Fruit fly (Drosophila melanogaster) whole organism, embryonic: Measurements from ENCODE around the gene Nsun5.
A peak's percentile ranks its signal among the peaks of the same experiment; 100 is the strongest.

Experiments
- Atf6 ChIP-seq: fragments of 200-800 bp; sonication (Bioruptor generic); IDR thresholded peaks from 2 replicates; pipeline ENCODE4 v1.3.6; 2022; ENCODE audit warnings: missing biosample characterization, missing genetic modification characterization
- CG10366 ChIP-seq: fragments of 200-800 bp; sonication (Bioruptor generic); IDR thresholded peaks from 2 replicates; pipeline ENCODE4 v1.3.6; 2022; ENCODE audit warnings: missing biosample characterization, missing genetic modification characterization
- CG10431 ChIP-seq: fragments of 200-800 bp; sonication (Bioruptor generic); optimal IDR thresholded peaks from 3 replicates; lab custom pipeline; 2018; ENCODE audit warnings: missing biosample characterization, mild to moderate bottlenecking, missing genetic modification characterization
- CG11695 ChIP-seq: fragments of 200-800 bp; sonication (Bioruptor generic); IDR thresholded peaks from 3 replicates; pipeline ENCODE4 v1.3.6; 2022; ENCODE audit warnings: missing biosample characterization, missing genetic modification characterization
- CG11723 ChIP-seq: fragments of 200-800 bp; sonication (Bioruptor generic); optimal IDR thresholded peaks from 2 replicates; lab custom pipeline; 2017; ENCODE audit warnings: missing biosample characterization, mild to moderate bottlenecking, missing genetic modification characterization
- CG13296 ChIP-seq: fragments of 200-800 bp; sonication (Bioruptor generic); optimal IDR thresholded peaks from 3 replicates; lab custom pipeline; 2018; ENCODE audit warnings: missing biosample characterization, mild to moderate bottlenecking, missing genetic modification characterization
- CG14667 ChIP-seq: fragments of 200-800 bp; sonication (Bioruptor generic); IDR thresholded peaks from 2 replicates; pipeline ENCODE4 v1.3.6; 2022; ENCODE audit warnings: missing biosample characterization, missing genetic modification characterization
- CG17912 ChIP-seq: fragments of 200-800 bp; sonication (Bioruptor generic); optimal IDR thresholded peaks from 2 replicates; lab custom pipeline; 2018; ENCODE audit warnings: missing biosample characterization, mild to moderate bottlenecking, missing genetic modification characterization
- CG2116 ChIP-seq: fragments of 200-800 bp; sonication (Bioruptor generic); optimal IDR thresholded peaks from 3 replicates; lab custom pipeline; 2018; ENCODE audit warnings: missing biosample characterization, mild to moderate bottlenecking, missing genetic modification characterization
- CG2120 ChIP-seq: fragments of 200-800 bp; sonication (Bioruptor generic); optimal IDR thresholded peaks from 3 replicates; lab custom pipeline; 2016; ENCODE audit warnings: missing biosample characterization, missing genetic modification characterization
- CG2202 ChIP-seq: fragments of 200-800 bp; sonication (Bioruptor generic); optimal IDR thresholded peaks from 2 replicates; lab custom pipeline; 2018; ENCODE audit warnings: missing biosample characterization, mild to moderate bottlenecking, missing genetic modification characterization
- CG2889 ChIP-seq: fragments of 200-800 bp; sonication (Bioruptor generic); IDR thresholded peaks from 3 replicates; pipeline ENCODE4 v1.3.6; 2022; ENCODE audit warnings: missing biosample characterization, missing genetic modification characterization
- CG32772 ChIP-seq: fragments of 200-800 bp; sonication (Bioruptor generic); IDR thresholded peaks from 2 replicates; pipeline ENCODE4 v1.3.6; 2022; ENCODE audit warnings: missing biosample characterization, missing genetic modification characterization
- CG33213 ChIP-seq: fragments of 200-800 bp; sonication (Bioruptor generic); optimal IDR thresholded peaks from 3 replicates; lab custom pipeline; 2016; ENCODE audit warnings: missing biosample characterization, missing genetic modification characterization
- CG6813 ChIP-seq: fragments of 200-800 bp; sonication (Bioruptor generic); optimal IDR thresholded peaks from 2 replicates; lab custom pipeline; 2017; ENCODE audit warnings: missing biosample characterization, missing genetic modification characterization, mild to moderate bottlenecking, moderate library complexity, missing genetic modification reagents
- CG8924 ChIP-seq: fragments of 200-800 bp; optimal IDR thresholded peaks from 3 replicates; lab custom pipeline; 2019; ENCODE audit warnings: missing biosample characterization, mild to moderate bottlenecking, missing genetic modification characterization, moderate library complexity
- CG9727 ChIP-seq: fragments of 200-800 bp; sonication (Bioruptor generic); optimal IDR thresholded peaks from 3 replicates; lab custom pipeline; 2017; ENCODE audit warnings: missing biosample characterization, mild to moderate bottlenecking, missing genetic modification characterization
- Dad ChIP-seq: fragments of 200-800 bp; sonication (Bioruptor generic); optimal IDR thresholded peaks from 3 replicates; lab custom pipeline; 2016; ENCODE audit warnings: missing biosample characterization, missing genetic modification characterization
- Dek ChIP-seq: fragments of 200-800 bp; sonication (Bioruptor generic); optimal IDR thresholded peaks from 3 replicates; lab custom pipeline; 2019; ENCODE audit warnings: missing biosample characterization, mild to moderate bottlenecking, missing genetic modification characterization, moderate library complexity
- Doc2 ChIP-seq: fragments of 200-800 bp; sonication (Bioruptor generic); IDR thresholded peaks from 2 replicates; pipeline ENCODE4 v1.3.6; 2022; ENCODE audit warnings: missing biosample characterization, missing genetic modification characterization
- Dref ChIP-seq: fragments of 200-800 bp; sonication (Bioruptor generic); IDR thresholded peaks from 2 replicates; pipeline ENCODE4 v1.3.6; 2022; ENCODE audit warnings: missing biosample characterization, missing genetic modification characterization
- E2f2 ChIP-seq: fragments of 200-800 bp; sonication (Bioruptor generic); IDR thresholded peaks from 2 replicates; pipeline ENCODE4 v1.3.6; 2022; ENCODE audit warnings: missing biosample characterization, missing genetic modification characterization
- Ets65A ChIP-seq: fragments of 200-800 bp; sonication (Bioruptor generic); peaks from one replicate; lab custom pipeline; 2016; ENCODE audit warnings: missing biosample characterization, missing genetic modification characterization
- Ets97D ChIP-seq: fragments of 200-800 bp; sonication (Bioruptor generic); optimal IDR thresholded peaks from 3 replicates; lab custom pipeline; 2016; ENCODE audit warnings: missing biosample characterization, missing genetic modification characterization
- Fer3 ChIP-seq: fragments of 200-800 bp; sonication (Bioruptor generic); optimal IDR thresholded peaks from 2 replicates; lab custom pipeline; 2018; ENCODE audit warnings: missing biosample characterization, mild to moderate bottlenecking, missing genetic modification characterization, moderate library complexity
- Hmx ChIP-seq: fragments of 200-800 bp; sonication (Bioruptor generic); optimal IDR thresholded peaks from 2 replicates; lab custom pipeline; 2016; ENCODE audit warnings: missing biosample characterization, missing genetic modification characterization
- Kr ChIP-seq: fragments of 200-800 bp; sonication (Bioruptor generic); optimal IDR thresholded peaks from 2 replicates; lab custom pipeline; 2017; ENCODE audit warnings: missing biosample characterization, mild to moderate bottlenecking, missing genetic modification characterization
- MBD-R2 ChIP-seq: fragments of 200-800 bp; sonication (Bioruptor generic); IDR thresholded peaks from 2 replicates; pipeline ENCODE4 v1.3.6; 2022; ENCODE audit warnings: missing biosample characterization, missing genetic modification characterization
- Mad ChIP-seq: fragments of 200-800 bp; sonication (Bioruptor generic); optimal IDR thresholded peaks from 2 replicates; lab custom pipeline; 2016; ENCODE audit warnings: missing biosample characterization, missing genetic modification characterization
- Myb ChIP-seq: fragments of 200-800 bp; sonication (Bioruptor generic); optimal IDR thresholded peaks from 2 replicates; lab custom pipeline; 2016; ENCODE audit warnings: missing biosample characterization, missing genetic modification characterization
- NC2α ChIP-seq: fragments of 200-800 bp; sonication (Bioruptor generic); optimal IDR thresholded peaks from 2 replicates; lab custom pipeline; 2016; ENCODE audit warnings: missing biosample characterization, missing genetic modification characterization
- Rx ChIP-seq: fragments of 200-800 bp; sonication (Bioruptor generic); IDR thresholded peaks from 2 replicates; pipeline ENCODE4 v1.3.6; 2022; ENCODE audit warnings: missing biosample characterization, missing genetic modification characterization
- Spps ChIP-seq: fragments of 200-800 bp; sonication (Bioruptor generic); optimal IDR thresholded peaks from 2 replicates; lab custom pipeline; 2018; ENCODE audit warnings: missing biosample characterization, mild to moderate bottlenecking, missing genetic modification characterization
- Sry-β ChIP-seq: fragments of 200-800 bp; sonication (Bioruptor generic); optimal IDR thresholded peaks from 2 replicates; lab custom pipeline; 2018; ENCODE audit warnings: missing biosample characterization, mild to moderate bottlenecking, missing genetic modification characterization, moderate library complexity
- Trl ChIP-seq, 3 experiments: fragments of >200 bp in 2 of 3; fragments of 200-800 bp in 1 of 3; sonication (Bioruptor generic) in 1 of 3; optimal IDR thresholded peaks; 2 replicates in 1 of 3; 3 replicates in 2 of 3; lab custom pipeline; 2016 to 2017; ENCODE audit warnings: missing biosample characterization in 1 of 3, missing genetic modification characterization in 1 of 3
- Xrp1 ChIP-seq: fragments of 200-800 bp; sonication (Bioruptor generic); IDR thresholded peaks from 2 replicates; pipeline ENCODE4 v1.3.6; 2022; ENCODE audit warnings: missing biosample characterization, missing genetic modification characterization
- crc ChIP-seq: fragments of 200-800 bp; sonication (Bioruptor generic); optimal IDR thresholded peaks from 2 replicates; lab custom pipeline; 2016; ENCODE audit warnings: missing biosample characterization, missing genetic modification characterization
- grau ChIP-seq: fragments of 200-800 bp; optimal IDR thresholded peaks from 3 replicates; lab custom pipeline; 2019; ENCODE audit warnings: missing biosample characterization, mild to moderate bottlenecking, missing genetic modification characterization, moderate library complexity
- gsb ChIP-seq: fragments of 200-800 bp; sonication (Bioruptor generic); IDR thresholded peaks from 2 replicates; pipeline ENCODE4 v1.3.6; 2022; ENCODE audit warnings: missing biosample characterization, missing genetic modification characterization
- gt ChIP-seq: fragments of 200-800 bp; sonication (Bioruptor generic); IDR thresholded peaks from 2 replicates; pipeline ENCODE4 v1.3.6; 2022; ENCODE audit warnings: missing biosample characterization, missing genetic modification characterization
- kay ChIP-seq: fragments of 200-800 bp; sonication (Bioruptor generic); optimal IDR thresholded peaks from 2 replicates; lab custom pipeline; 2016; ENCODE audit warnings: missing biosample characterization, missing genetic modification characterization
- kni ChIP-seq: fragments of 200-800 bp; sonication (Bioruptor generic); optimal IDR thresholded peaks from 3 replicates; lab custom pipeline; 2017; ENCODE audit warnings: mild to moderate bottlenecking, missing biosample characterization, missing genetic modification reagents, missing genetic modification characterization
- maf-S ChIP-seq: fragments of 200-800 bp; sonication (Bioruptor generic); optimal IDR thresholded peaks from 2 replicates; lab custom pipeline; 2016; ENCODE audit warnings: missing biosample characterization, missing genetic modification characterization
- nom ChIP-seq: fragments of 200-800 bp; sonication (Bioruptor generic); optimal IDR thresholded peaks from 2 replicates; lab custom pipeline; 2017; ENCODE audit warnings: missing biosample characterization, missing genetic modification characterization, mild to moderate bottlenecking, moderate library complexity, missing genetic modification reagents
- oc ChIP-seq: fragments of 200-800 bp; sonication (Bioruptor generic); optimal IDR thresholded peaks from 2 replicates; lab custom pipeline; 2018; ENCODE audit warnings: missing biosample characterization, mild to moderate bottlenecking, missing genetic modification characterization, moderate library complexity
- pho ChIP-seq: fragments of 200-800 bp; sonication (Bioruptor generic); optimal IDR thresholded peaks from 2 replicates; lab custom pipeline; 2016; ENCODE audit warnings: missing biosample characterization, missing genetic modification characterization
- sqz ChIP-seq: fragments of 200-800 bp; sonication (Bioruptor generic); optimal IDR thresholded peaks from 3 replicates; lab custom pipeline; 2018; ENCODE audit warnings: missing biosample characterization, mild to moderate bottlenecking, missing genetic modification characterization
- ssp ChIP-seq: fragments of 200-800 bp; sonication (Bioruptor generic); IDR thresholded peaks from 2 replicates; pipeline ENCODE4 v1.3.6; 2022; ENCODE audit warnings: missing biosample characterization, missing genetic modification characterization
- toy ChIP-seq: fragments of 200-800 bp; sonication (Bioruptor generic); IDR thresholded peaks from 2 replicates; pipeline ENCODE4 v1.3.6; 2022; ENCODE audit warnings: missing biosample characterization, missing genetic modification characterization
- usp ChIP-seq: fragments of >200 bp; optimal IDR thresholded peaks from 2 replicates; lab custom pipeline; 2017; ENCODE audit warnings: missing biosample characterization, missing genetic modification characterization
- zen2 ChIP-seq: fragments of 200-800 bp; sonication (Bioruptor generic); IDR thresholded peaks from 3 replicates; pipeline ENCODE4 v1.3.6; 2022; ENCODE audit warnings: missing biosample characterization, missing genetic modification characterization; ENCODE audit not compliant: partially characterized antibody

Nsun5 gene

DNA sequence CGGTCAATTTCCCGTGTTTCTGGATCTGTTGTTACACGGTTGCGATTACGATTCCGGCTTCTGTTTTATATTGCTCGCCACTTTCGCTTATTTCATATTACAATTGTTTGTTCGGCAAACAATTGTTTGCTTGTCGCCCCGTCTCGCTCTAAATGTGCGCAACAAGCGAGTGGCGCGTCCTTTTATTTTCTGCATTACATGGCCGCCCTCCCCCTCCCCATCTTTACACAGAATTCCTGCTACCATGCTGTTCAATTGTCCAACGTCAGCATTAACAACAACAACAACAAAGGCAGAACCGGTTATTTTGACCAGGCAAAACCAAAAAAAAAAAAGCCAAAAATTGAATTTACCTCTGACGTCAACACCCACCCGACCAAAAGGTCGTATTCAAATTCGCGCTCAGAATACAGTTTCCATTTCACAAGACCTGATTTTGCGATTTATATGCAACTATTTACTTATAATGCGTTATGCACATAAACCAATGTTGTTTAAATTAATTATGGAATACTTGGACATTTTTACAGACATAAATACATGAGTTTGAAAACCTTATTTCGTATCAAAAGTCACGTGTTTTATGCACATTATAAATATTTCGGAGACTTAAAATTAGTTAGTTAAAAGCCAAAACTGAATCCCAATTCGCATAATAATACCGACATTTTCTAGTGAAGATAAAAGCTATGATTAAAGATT lies 4.1 kb upstream of the Nsun5 start:
- TF ChIP-seq Spps (tag; lab: Kevin White, UChicago) (no peak), CG14667 (GFP tag; lab: Robert Waterston, UW) (no peak), sqz (peak; percentile 97), Dad (GFP tag; lab: Kevin White, UChicago) (no peak), ssp (GFP tag; lab: Robert Waterston, UW) (no peak), Xrp1 (peak; percentile 24; the same call in 1 of the 2 replicates), crc (GFP tag; lab: Kevin White, UChicago) (no peak), CG10366 (GFP tag; lab: Robert Waterston, UW) (no peak), toy (GFP tag; lab: Robert Waterston, UW) (no peak), CG11723 (GFP tag; lab: Kevin White, UChicago) (no peak), Doc2 (no peak), grau (tag; lab: Kevin White, UChicago) (no peak), CG8924 (peak; percentile 56), E2f2 (GFP tag; lab: Robert Waterston, UW) (no peak), Trl (optimal IDR thresholded peaks at IDR 0.05; lab: Kevin White, UChicago) (no peak), Trl (GFP tag; optimal IDR thresholded peaks at IDR 0.05; lab: Kevin White, UChicago) (no peak), Mad (GFP tag; lab: Kevin White, UChicago) (no peak), CG6813 (GFP tag; lab: Kevin White, UChicago) (no peak), NC2α (GFP tag; lab: Kevin White, UChicago) (no peak), CG2116 (no peak), nom (GFP tag; lab: Kevin White, UChicago) (no peak), Kr (no peak), Myb (GFP tag; lab: Kevin White, UChicago) (no peak), Ets65A (GFP tag; lab: Kevin White, UChicago) (peak; percentile 3), pho (GFP tag; lab: Kevin White, UChicago) (peak; percentile 39), Sry-β (GFP tag; lab: Kevin White, UChicago) (no peak), maf-S (GFP tag; lab: Kevin White, UChicago) (no peak), CG32772 (GFP tag; lab: Robert Waterston, UW) (0 out of 2 replicates have a peak, but pooled peaks have one; percentile 28), usp (GFP tag; lab: Kevin White, UChicago) (no peak), CG10431 (GFP tag; lab: Kevin White, UChicago) (peak; percentile 52), Fer3 (tag; lab: Kevin White, UChicago) (no peak), CG11695 (GFP tag; lab: Robert Waterston, UW) (no peak), CG33213 (GFP tag; lab: Kevin White, UChicago) (no peak), Dek (tag; lab: Kevin White, UChicago) (peak; percentile 30), Atf6 (no peak), Rx (GFP tag; lab: Robert Waterston, UW) (no peak), CG2120 (GFP tag; lab: Kevin White, UChicago) (peak; percentile 31), zen2 (GFP tag; lab: Robert Waterston, UW) (0 out of 3 replicates have a peak, but pooled peaks have one; percentile 1), CG2889 (GFP tag; lab: Robert Waterston, UW) (no peak), CG2202 (tag; lab: Kevin White, UChicago) (no peak), oc (tag; lab: Kevin White, UChicago) (peak; percentile 23), Hmx (GFP tag; lab: Kevin White, UChicago) (no peak), Ets97D (GFP tag; lab: Kevin White, UChicago) (no peak), kni (GFP tag; lab: Kevin White, UChicago) (peak; percentile 75), CG9727 (GFP tag; lab: Kevin White, UChicago) (no peak), Dref (GFP tag; lab: Robert Waterston, UW) (no peak), gsb (GFP tag; lab: Robert Waterston, UW) (no peak), CG17912 (no peak), gt (GFP tag; lab: Robert Waterston, UW) (no peak), CG13296 (GFP tag; lab: Kevin White, UChicago) (no peak), MBD-R2 (GFP tag; lab: Robert Waterston, UW) (no peak), kay (GFP tag; lab: Kevin White, UChicago) (no peak)
